Worm (Caenorhabditis elegans): ENCODE measurements around the gene T10D4.1.

- TF ChIP-seq ceh-13 (GFP tag; optimal IDR thresholded peaks at IDR 0.05) = no peak
- no peak for TF ChIP-seq tbx-11 (GFP tag; IDR thresholded peaks at IDR 0.05)
- TF ChIP-seq ama-1 (optimal IDR thresholded peaks at IDR 0.05) = no peak
- TF ChIP-seq sea-1 (GFP tag; conservative IDR thresholded peaks at IDR 0.05) = no peak
- no peak for TF ChIP-seq ceh-36 (tag; optimal IDR thresholded peaks at IDR 0.05)
- no peak for TF ChIP-seq F13C5.2 (tag; optimal IDR thresholded peaks at IDR 0.05)
- TF ChIP-seq hmbx-1 (tag; optimal IDR thresholded peaks at IDR 0.05) = no peak
- no peak for TF ChIP-seq flt-1 (GFP tag; IDR thresholded peaks at IDR 0.05)
- no peak for TF ChIP-seq B0310.2 (tag; optimal IDR thresholded peaks at IDR 0.05)
- TF ChIP-seq aly-1 (tag; optimal IDR thresholded peaks at IDR 0.05) = no peak
- TF ChIP-seq pes-1 (GFP tag; IDR thresholded peaks at IDR 0.05) = no peak
- TF ChIP-seq ets-7 (tag; optimal IDR thresholded peaks at IDR 0.05) = no peak
- TF ChIP-seq scrt-1 (GFP tag; IDR thresholded peaks at IDR 0.05) = no peak
- TF ChIP-seq tra-4 (tag; optimal IDR thresholded peaks at IDR 0.05) = no peak
These were observed 37.6 kb upstream of the T10D4.1 start, which contains the start of gene Y25C1A.2 for ce11 chrII:3112313-3112712.
